Worm (Caenorhabditis elegans) whole organism, L3 larva: ENCODE measurements around the gene F57G8.7.

Source experiments
- ceh-28 ChIP-seq: fragments of 150-350 bp; optimal IDR thresholded peaks from 2 replicates; lab custom pipeline; 2014; ENCODE audit warnings: missing biosample characterization, missing genetic modification reagents, missing genetic modification characterization
- elt-3 ChIP-seq, 3 experiments: fragments of 150-350 bp in 1 of 3; sonication (generic microtip) in 2 of 3; optimal IDR thresholded peaks; 2 replicates in 2 of 3; 4 replicates in 1 of 3; lab custom pipeline; 2014 to 2017; ENCODE audit warnings: missing biosample characterization in 3 of 3, missing genetic modification characterization in 3 of 3
- lin-39 ChIP-seq: fragments of 150-350 bp; optimal IDR thresholded peaks from 2 replicates; lab custom pipeline; 2018; ENCODE audit warnings: missing biosample characterization, missing genetic modification reagents, missing genetic modification characterization
- nhr-11 ChIP-seq: fragments of 150-350 bp; optimal IDR thresholded peaks from 2 replicates; lab custom pipeline; 2014; ENCODE audit warnings: missing biosample characterization, missing genetic modification characterization
- unc-62 ChIP-seq: fragments of 150-350 bp; sonication (generic microtip); optimal IDR thresholded peaks from 4 replicates; lab custom pipeline; 2014; ENCODE audit warnings: missing biosample characterization, missing genetic modification reagents, missing genetic modification characterization
- ztf-11 ChIP-seq: fragments of 150-350 bp; optimal IDR thresholded peaks from 2 replicates; lab custom pipeline; 2014; ENCODE audit warnings: missing biosample characterization, missing genetic modification characterization

ce11 chrV:16377849-16378248 lies 48.9 kb downstream of the F57G8.7 start, which contains the start of gene F13A7.1:
- TF ChIP-seq nhr-11 (no peak), lin-39 (no peak), ceh-28 (tag; lab: Kevin White, UChicago) (no peak), elt-3 (tag; optimal IDR thresholded peaks at IDR 0.05; lab: Kevin White, UChicago) (no peak), unc-62 (no peak), ztf-11 (tag; lab: Kevin White, UChicago) (no peak)
